Worm (Caenorhabditis elegans) whole organism, L4 larva: ENCODE measurements around the gene T19D7.6.

Experiments used
- ces-1 ChIP-seq: fragments of 150-350 bp; sonication (generic microtip); optimal IDR thresholded peaks from 4 replicates; lab custom pipeline; 2014; ENCODE audit warnings: missing biosample characterization, missing genetic modification reagents, missing genetic modification characterization
- nhr-76 ChIP-seq: fragments of 150-350 bp; optimal IDR thresholded peaks from 2 replicates; lab custom pipeline; 2014; ENCODE audit warnings: missing biosample characterization, missing genetic modification characterization
- zfp-3 ChIP-seq: fragments of 200-800 bp; sonication (Bioruptor generic); conservative IDR thresholded peaks from 2 replicates; pipeline ENCODE4 v1.3.6; 2022; ENCODE audit warnings: missing genetic modification reagents, missing genetic modification characterization, missing compliant biosample characterization

DNA sequence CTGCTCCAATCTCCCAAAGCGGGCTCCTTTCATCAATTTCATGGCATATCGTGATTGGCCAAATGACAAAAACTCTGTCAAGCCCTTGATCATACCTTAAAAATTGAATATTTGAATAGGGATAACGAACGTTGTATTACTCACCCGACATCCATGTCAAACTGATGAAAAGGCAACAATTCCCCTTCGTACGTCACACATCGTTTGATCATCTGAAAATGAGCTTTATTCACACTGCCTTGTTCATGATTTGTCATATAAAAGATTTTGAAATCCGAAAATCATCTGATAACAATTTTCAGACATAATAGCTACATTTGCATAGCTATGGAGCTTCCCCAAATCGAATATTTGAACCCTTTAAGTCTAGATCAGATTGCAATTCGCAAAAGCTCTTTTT, 35.9 kb upstream of the T19D7.6 start, which contains the start of gene M02A10.1:
- no peak for TF ChIP-seq zfp-3 (GFP tag; lab: Robert Waterston, UW)
- no peak for TF ChIP-seq nhr-76 (tag; lab: Kevin White, UChicago)
- TF ChIP-seq ces-1 (GFP tag; lab: Kevin White, UChicago), result no peak
